Fruit fly (Drosophila melanogaster): ENCODE measurements around the gene Ets97D.

Ets97D gene

dm6 chr3R:26906034-26906433 is 6.7 kb downstream of the Ets97D start:
- TF ChIP-seq tj (GFP tag; optimal IDR thresholded peaks at IDR 0.05) (peak; percentile 91), CG5204 (GFP tag; optimal IDR thresholded peaks at IDR 0.05) (no peak), toe (GFP tag; optimal IDR thresholded peaks at IDR 0.05) (no peak), cnc (optimal IDR thresholded peaks at IDR 0.05) (no peak), ovo (GFP tag; optimal IDR thresholded peaks at IDR 0.05) (no peak), Hr96 (GFP tag; optimal IDR thresholded peaks at IDR 0.05) (no peak), Mnt (GFP tag; optimal IDR thresholded peaks at IDR 0.05) (no peak), CG12768 (GFP tag; optimal IDR thresholded peaks at IDR 0.05) (no peak)

dm6 chr3R:26899982-26900381 is 12.7 kb downstream of the Ets97D start:
- TF ChIP-seq kay (GFP tag; ENCODE audit: borderline replicate concordance) (peak; percentile 14), Clk (GFP tag; optimal IDR thresholded peaks at IDR 0.05) (no peak), CG12768 (GFP tag; optimal IDR thresholded peaks at IDR 0.05) (no peak)

dm6 chr3R:26897302-26897701 is 15.4 kb downstream of the Ets97D start:
- TF ChIP-seq kay (GFP tag; ENCODE audit: borderline replicate concordance) (peak; percentile 71), CG14711 (tag; optimal IDR thresholded peaks at IDR 0.05) (no peak)

dm6 chr3R:26896260-26896659 is 16.4 kb downstream of the Ets97D start:
- TF ChIP-seq CG14711 (tag; optimal IDR thresholded peaks at IDR 0.05), result no peak
- TF ChIP-seq kay (GFP tag; ENCODE audit: borderline replicate concordance), result peak; percentile 83

dm6 chr3R:26893621-26894316 is 18.9 kb downstream of the Ets97D start:
- TF ChIP-seq toe (GFP tag; optimal IDR thresholded peaks at IDR 0.05) (no peak), ovo (GFP tag; optimal IDR thresholded peaks at IDR 0.05) (no peak), kay (GFP tag; ENCODE audit: borderline replicate concordance) (peak; percentile 6), Hr96 (GFP tag; optimal IDR thresholded peaks at IDR 0.05) (no peak)

DNA sequence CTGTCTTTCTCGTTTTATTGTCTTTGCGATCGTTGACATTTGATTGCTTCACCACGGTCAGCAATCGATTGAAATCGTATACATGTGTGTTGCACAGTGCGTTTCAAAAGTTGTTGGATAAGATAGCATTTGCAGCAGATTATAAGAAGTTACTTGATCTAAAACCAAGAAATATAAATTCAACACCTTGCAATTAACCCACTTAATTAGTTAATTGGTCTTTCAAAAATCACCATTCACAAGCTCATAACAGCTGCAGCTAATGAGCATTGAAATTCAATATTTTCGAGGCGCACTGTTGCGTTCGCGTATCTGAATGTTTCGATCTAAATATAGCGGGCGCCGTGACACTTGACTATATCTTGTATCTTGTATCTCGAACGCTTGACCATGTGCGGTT is 19.9 kb downstream of the Ets97D start:
- TF ChIP-seq CG7045 (GFP tag; optimal IDR thresholded peaks at IDR 0.05) (no peak), ovo (GFP tag; optimal IDR thresholded peaks at IDR 0.05) (no peak), kay (GFP tag; ENCODE audit: borderline replicate concordance) (no peak), CG14711 (tag; optimal IDR thresholded peaks at IDR 0.05) (no peak), Clk (GFP tag; optimal IDR thresholded peaks at IDR 0.05) (no peak), CG11617 (GFP tag; optimal IDR thresholded peaks at IDR 0.05) (no peak), CG5204 (GFP tag; optimal IDR thresholded peaks at IDR 0.05) (no peak), toe (GFP tag; optimal IDR thresholded peaks at IDR 0.05) (no peak), CG7101 (tag; optimal IDR thresholded peaks at IDR 0.05) (no peak), CG33017 (tag; optimal IDR thresholded peaks at IDR 0.05) (no peak), tj (GFP tag; optimal IDR thresholded peaks at IDR 0.05) (no peak), CG12768 (GFP tag; optimal IDR thresholded peaks at IDR 0.05) (no peak), Crg-1 (GFP tag; optimal IDR thresholded peaks at IDR 0.05) (no peak), cnc (optimal IDR thresholded peaks at IDR 0.05) (no peak), pad (GFP tag; optimal IDR thresholded peaks at IDR 0.05) (no peak), CG1620 (GFP tag; optimal IDR thresholded peaks at IDR 0.05) (no peak)

DNA sequence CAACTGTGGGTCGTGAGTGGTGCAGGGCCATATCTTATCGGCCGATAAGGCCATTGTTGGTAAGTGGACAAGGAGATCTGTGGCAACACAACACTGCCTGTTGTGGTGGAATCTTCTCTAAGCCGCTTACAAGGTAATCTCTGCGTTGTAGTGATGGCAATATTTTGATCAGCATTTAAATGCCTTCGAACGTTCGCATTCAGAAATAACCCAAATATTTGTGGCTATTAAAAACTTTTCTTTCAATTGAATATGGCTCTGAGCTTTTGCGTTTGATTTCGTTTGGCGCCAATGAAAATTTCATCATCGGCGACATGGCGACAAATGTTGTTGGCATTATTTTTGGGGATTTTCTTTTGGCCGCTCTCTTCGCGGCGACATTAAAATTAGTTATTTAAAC is 22.2 kb downstream of the Ets97D start:
- no peak for TF ChIP-seq ovo (GFP tag; optimal IDR thresholded peaks at IDR 0.05)
- TF ChIP-seq kay (GFP tag; ENCODE audit: borderline replicate concordance), result peak; percentile 5

DNA sequence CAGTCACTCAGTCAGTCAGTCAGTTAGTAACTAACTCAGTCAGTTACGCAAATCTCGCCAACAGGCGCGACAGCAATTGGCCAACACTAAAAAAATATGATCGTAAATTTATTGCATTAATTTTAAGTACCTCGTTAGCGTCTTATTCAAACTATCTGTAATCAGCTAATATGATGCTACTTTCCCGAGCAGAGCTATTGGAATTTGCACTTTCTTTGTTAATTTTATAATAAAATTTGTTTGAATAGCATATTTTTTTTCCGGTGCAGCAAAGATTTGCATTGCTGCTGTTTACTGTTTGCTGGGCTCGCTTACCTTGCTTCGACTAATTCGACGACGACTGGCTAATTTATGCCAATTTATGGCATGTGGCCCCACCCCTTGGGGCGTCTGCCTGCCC is 22.6 kb downstream of the Ets97D start:
- TF ChIP-seq ovo (GFP tag; optimal IDR thresholded peaks at IDR 0.05), result no peak
- no peak for TF ChIP-seq Mnt (GFP tag; optimal IDR thresholded peaks at IDR 0.05)
- TF ChIP-seq CG14711 (tag; optimal IDR thresholded peaks at IDR 0.05), result peak; percentile 17
- TF ChIP-seq cnc (optimal IDR thresholded peaks at IDR 0.05), result no peak
- no peak for TF ChIP-seq pad (GFP tag; optimal IDR thresholded peaks at IDR 0.05)
- TF ChIP-seq CG11617 (GFP tag; optimal IDR thresholded peaks at IDR 0.05), result no peak
- peak; percentile 63 for TF ChIP-seq CG12768 (GFP tag; optimal IDR thresholded peaks at IDR 0.05)
- TF ChIP-seq toe (GFP tag; optimal IDR thresholded peaks at IDR 0.05), result peak; percentile 7
- TF ChIP-seq Clk (GFP tag; optimal IDR thresholded peaks at IDR 0.05), result no peak
- no peak for TF ChIP-seq Crg-1 (GFP tag; optimal IDR thresholded peaks at IDR 0.05)
- no peak for TF ChIP-seq CG5204 (GFP tag; optimal IDR thresholded peaks at IDR 0.05)
- TF ChIP-seq kay (GFP tag; ENCODE audit: borderline replicate concordance), result no peak
- TF ChIP-seq CG7101 (tag; optimal IDR thresholded peaks at IDR 0.05), result no peak
- no peak for TF ChIP-seq CG1620 (GFP tag; optimal IDR thresholded peaks at IDR 0.05)
- TF ChIP-seq CG7045 (GFP tag; optimal IDR thresholded peaks at IDR 0.05), result peak; percentile 7
- no peak for TF ChIP-seq CG33017 (tag; optimal IDR thresholded peaks at IDR 0.05)
- TF ChIP-seq Hr96 (GFP tag; optimal IDR thresholded peaks at IDR 0.05), result no peak
- TF ChIP-seq cic (GFP tag; optimal IDR thresholded peaks at IDR 0.05), result no peak
- no peak for TF ChIP-seq tj (GFP tag; optimal IDR thresholded peaks at IDR 0.05)
- TF ChIP-seq bab1 (GFP tag; optimal IDR thresholded peaks at IDR 0.05), result no peak

Data from whole organism, adult.